Worm (Caenorhabditis elegans): ENCODE measurements around the gene jmjd-3.3.

- peak; percentile 50 for TF ChIP-seq lsy-2 (tag; optimal IDR thresholded peaks at IDR 0.05)
- no peak for TF ChIP-seq nhr-12 (tag; optimal IDR thresholded peaks at IDR 0.05)
- TF ChIP-seq nhr-76 (tag; optimal IDR thresholded peaks at IDR 0.05): no peak
- no peak for TF ChIP-seq drap-1 (GFP tag; optimal IDR thresholded peaks at IDR 0.05)
- no peak for TF ChIP-seq unc-62 (GFP tag; optimal IDR thresholded peaks at IDR 0.05)
- TF ChIP-seq tbx-8 (GFP tag; optimal IDR thresholded peaks at IDR 0.05): no peak
- TF ChIP-seq snpc-4 (tag; optimal IDR thresholded peaks at IDR 0.05): no peak
- no peak for TF ChIP-seq unc-39 (tag; optimal IDR thresholded peaks at IDR 0.05)
- TF ChIP-seq elt-1 (tag; optimal IDR thresholded peaks at IDR 0.05; ENCODE audit: borderline replicate concordance, insufficient read depth): no peak
- TF ChIP-seq M03D4.4 (tag; optimal IDR thresholded peaks at IDR 0.05): no peak
Measured at ce11 chrX:13396550-13397023, 39.6 kb upstream of the jmjd-3.3 start, which contains the start of gene F02C12.3.
